Fruit fly (Drosophila melanogaster): ENCODE results near the gene Sgs7.

dm6 chr3L:11522613-11523012 lies 13.0 kb downstream of the Sgs7 start, which contains the start of the genes CG11714 and Fuca:
- no peak for TF ChIP-seq CG34367 (tag; optimal IDR thresholded peaks at IDR 0.05)
- TF ChIP-seq EcR (GFP tag; optimal IDR thresholded peaks at IDR 0.05): no peak
- no peak for TF ChIP-seq CG14655 (GFP tag; optimal IDR thresholded peaks at IDR 0.05)
- no peak for TF ChIP-seq Pif1A (GFP tag; optimal IDR thresholded peaks at IDR 0.05)
- TF ChIP-seq CG15710 (tag; optimal IDR thresholded peaks at IDR 0.05): no peak
- no peak for TF ChIP-seq D1 (tag; optimal IDR thresholded peaks at IDR 0.05)

Data from whole organism, pupa.